Worm (Caenorhabditis elegans) whole organism, L4 larva: ENCODE results near the gene pdhk-2.

Experiments used
- aly-2 ChIP-seq: sonication (generic microtip); optimal IDR thresholded peaks from 2 replicates; lab custom pipeline; 2018; ENCODE audit warnings: missing biosample characterization, missing genetic modification characterization
- ceh-28 ChIP-seq: fragments of 150-350 bp; optimal IDR thresholded peaks from 2 replicates; lab custom pipeline; 2014; ENCODE audit warnings: missing biosample characterization, missing genetic modification reagents, missing genetic modification characterization
- ceh-32 ChIP-seq: sonication (generic microtip); optimal IDR thresholded peaks from 2 replicates; lab custom pipeline; 2016; ENCODE audit warnings: mild to moderate bottlenecking, missing genetic modification characterization, missing compliant biosample characterization; ENCODE audit not compliant: poor library complexity
- ctbp-1 ChIP-seq: fragments of 200-800 bp; sonication (Bioruptor generic); IDR thresholded peaks from 2 replicates; pipeline ENCODE4 v1.3.6; 2022; ENCODE audit warnings: missing genetic modification reagents, missing genetic modification characterization, missing compliant biosample characterization
- daf-16 ChIP-seq, 3 experiments: sonication (generic microtip); optimal IDR thresholded peaks; 2 replicates each; lab custom pipeline; 2016 to 2017; ENCODE audit warnings: missing genetic modification characterization in 3 of 3, missing genetic modification reagents in 3 of 3, mild to moderate bottlenecking in 2 of 3, missing compliant biosample characterization in 2 of 3, missing biosample characterization in 1 of 3, moderate library complexity in 1 of 3
- fos-1 ChIP-seq: fragments of 150-350 bp; optimal IDR thresholded peaks from 2 replicates; lab custom pipeline; 2014; ENCODE audit warnings: missing biosample characterization, missing genetic modification characterization
- lsy-2 ChIP-seq, 2 experiments: fragments of 150-350 bp in 1 of 2; sonication (generic microtip) in 1 of 2; optimal IDR thresholded peaks; 2 replicates each; lab custom pipeline; 2014 to 2017; ENCODE audit warnings: missing biosample characterization in 2 of 2, missing genetic modification characterization in 2 of 2
- nhr-111 ChIP-seq: fragments of 200-800 bp; sonication (Bioruptor generic); optimal IDR thresholded peaks from 2 replicates; lab custom pipeline; 2018; ENCODE audit warnings: mild to moderate bottlenecking, missing genetic modification characterization, missing compliant biosample characterization
- nhr-77 ChIP-seq: fragments of 150-350 bp; optimal IDR thresholded peaks from 2 replicates; lab custom pipeline; 2014; ENCODE audit warnings: missing biosample characterization, missing genetic modification characterization
- pqm-1 ChIP-seq: sonication (generic microtip); optimal IDR thresholded peaks from 2 replicates; lab custom pipeline; 2017; ENCODE audit warnings: missing biosample characterization, missing genetic modification characterization
- snpc-4 ChIP-seq: fragments of 150-350 bp; optimal IDR thresholded peaks from 2 replicates; lab custom pipeline; 2014; ENCODE audit warnings: missing biosample characterization, missing genetic modification characterization
- ztf-11 ChIP-seq: fragments of 150-350 bp; optimal IDR thresholded peaks from 2 replicates; lab custom pipeline; 2014; ENCODE audit warnings: missing biosample characterization, missing genetic modification characterization

DNA sequence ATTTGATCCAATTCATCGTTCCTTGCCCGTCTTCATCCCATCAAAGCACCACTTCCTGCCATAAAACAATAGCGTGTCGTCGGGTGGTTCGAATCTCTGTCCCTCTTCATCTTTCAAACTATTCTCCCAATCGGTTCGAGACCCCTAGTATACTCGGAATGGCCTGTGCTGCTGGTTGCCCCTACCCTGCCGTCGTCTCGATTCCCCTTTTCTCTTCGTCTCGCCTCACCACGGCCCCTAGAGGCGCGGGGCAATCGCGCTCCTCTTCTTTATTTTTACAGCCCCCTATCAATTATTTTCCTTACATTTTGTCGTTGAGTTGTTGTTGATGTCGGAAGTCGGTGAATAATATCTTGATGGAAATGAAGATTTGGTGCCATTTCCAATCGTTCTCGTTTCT, 47.5 kb upstream of the pdhk-2 start:
- no peak for TF ChIP-seq ctbp-1 (GFP tag; lab: Robert Waterston, UW)
- no peak for TF ChIP-seq nhr-111 (GFP tag; lab: Kevin White, UChicago)
- TF ChIP-seq fos-1 (tag; lab: Kevin White, UChicago): no peak
- TF ChIP-seq pqm-1 (tag; lab: Kevin White, UChicago): no peak
- no peak for TF ChIP-seq nhr-77 (tag; lab: Kevin White, UChicago)
- TF ChIP-seq aly-2 (tag; lab: Kevin White, UChicago): no peak
- no peak for TF ChIP-seq ceh-32
- no peak for TF ChIP-seq ceh-28 (tag; lab: Kevin White, UChicago)
- no peak for TF ChIP-seq ztf-11
- no peak for TF ChIP-seq snpc-4 (tag; lab: Kevin White, UChicago)
- no peak for TF ChIP-seq daf-16 (GFP tag; optimal IDR thresholded peaks at IDR 0.05; lab: Kevin White, UChicago)
- TF ChIP-seq daf-16 (tag; optimal IDR thresholded peaks at IDR 0.05; lab: Kevin White, UChicago): no peak
- TF ChIP-seq lsy-2 (tag; optimal IDR thresholded peaks at IDR 0.05; lab: Kevin White, UChicago): peak in 1 of 2 experiments; percentile 8
